Worm (Caenorhabditis elegans): ENCODE measurements around the gene gpx-3.

ce11 chrX:9565881-9566280, 21.9 kb upstream of the gpx-3 start, which contains the start of gene moc-5:
- TF ChIP-seq nhr-11 (tag; optimal IDR thresholded peaks at IDR 0.05), result no peak
- TF ChIP-seq nhr-25 (tag; optimal IDR thresholded peaks at IDR 0.05; ENCODE audit: borderline replicate concordance, insufficient read depth), result no peak
- no peak for TF ChIP-seq ama-1 (optimal IDR thresholded peaks at IDR 0.05)
- TF ChIP-seq lir-3 (tag; optimal IDR thresholded peaks at IDR 0.05), result no peak
- TF ChIP-seq fkh-10 (GFP tag; optimal IDR thresholded peaks at IDR 0.05), result no peak
- TF ChIP-seq mep-1 (tag; optimal IDR thresholded peaks at IDR 0.05), result no peak
- TF ChIP-seq nhr-10 (tag; optimal IDR thresholded peaks at IDR 0.05), result no peak
- TF ChIP-seq F10B5.3 (tag; optimal IDR thresholded peaks at IDR 0.05), result no peak
- no peak for TF ChIP-seq daf-8 (GFP tag; IDR thresholded peaks at IDR 0.05)
- no peak for TF ChIP-seq duxl-1 (tag; optimal IDR thresholded peaks at IDR 0.05; ENCODE audit: poor library complexity)

All from whole organism, L4 larva.